Worm (Caenorhabditis elegans) whole organism, L4 larva: ENCODE measurements around the gene F54D5.3.

ENCODE experiments used
- ama-1 ChIP-seq: fragments of 150-350 bp; optimal IDR thresholded peaks from 2 replicates; lab custom pipeline; 2014; ENCODE audit warnings: inconsistent platforms, mixed read lengths
- cey-2 ChIP-seq: sonication (generic microtip); optimal IDR thresholded peaks from 3 replicates; lab custom pipeline; 2017; ENCODE audit warnings: missing genetic modification characterization, mild to moderate bottlenecking, missing compliant biosample characterization, antibody characterized with exemption, borderline replicate concordance; ENCODE audit not compliant: insufficient read depth
- dpl-1 ChIP-seq: fragments of 150-350 bp; optimal IDR thresholded peaks from 2 replicates; lab custom pipeline; 2014; ENCODE audit warnings: missing biosample characterization, missing genetic modification reagents, missing genetic modification characterization
- hmg-1.1 ChIP-seq: fragments of 200-800 bp; sonication (Bioruptor generic); IDR thresholded peaks from 2 replicates; pipeline ENCODE4 v1.3.6; 2022; ENCODE audit warnings: missing genetic modification reagents, missing genetic modification characterization, missing compliant biosample characterization
- lin-13 ChIP-seq: fragments of 150-350 bp; optimal IDR thresholded peaks from 2 replicates; lab custom pipeline; 2014; ENCODE audit warnings: missing biosample characterization, missing genetic modification reagents, missing genetic modification characterization
- lin-38 ChIP-seq: fragments of 200-800 bp; sonication (Bioruptor generic); IDR thresholded peaks from 2 replicates; pipeline ENCODE4 v1.3.6; 2022; ENCODE audit warnings: missing genetic modification reagents, missing genetic modification characterization, missing compliant biosample characterization
- nhr-10 ChIP-seq: fragments of 150-350 bp; optimal IDR thresholded peaks from 2 replicates; lab custom pipeline; 2014; ENCODE audit warnings: missing biosample characterization, missing genetic modification characterization
- nhr-237 ChIP-seq: sonication (generic microtip); optimal IDR thresholded peaks from 2 replicates; lab custom pipeline; 2017; ENCODE audit warnings: missing biosample characterization, missing genetic modification characterization
- nhr-28 ChIP-seq: fragments of 150-350 bp; optimal IDR thresholded peaks from 2 replicates; lab custom pipeline; 2014; ENCODE audit warnings: missing biosample characterization, missing genetic modification characterization
- nhr-77 ChIP-seq: fragments of 150-350 bp; optimal IDR thresholded peaks from 2 replicates; lab custom pipeline; 2014; ENCODE audit warnings: missing biosample characterization, missing genetic modification characterization
- rbr-2 ChIP-seq: sonication (generic microtip); optimal IDR thresholded peaks from 2 replicates; lab custom pipeline; 2016; ENCODE audit warnings: missing genotype, missing genetic modification characterization, missing compliant biosample characterization
- unc-130 ChIP-seq: sonication (generic microtip); optimal IDR thresholded peaks from 2 replicates; lab custom pipeline; 2016; ENCODE audit warnings: missing genetic modification reagents, missing genetic modification characterization, missing compliant biosample characterization
- unc-62 ChIP-seq, 3 experiments: fragments of 150-350 bp in 1 of 3; sonication (generic microtip); optimal IDR thresholded peaks in 2 of 3; peaks in 1 of 3; 1 replicate in 1 of 3; 2 replicates in 2 of 3; lab custom pipeline; 2014 to 2017; ENCODE audit warnings: missing biosample characterization in 3 of 3, missing genetic modification characterization in 3 of 3, missing genetic modification reagents in 3 of 3, missing genotype in 1 of 3

DNA sequence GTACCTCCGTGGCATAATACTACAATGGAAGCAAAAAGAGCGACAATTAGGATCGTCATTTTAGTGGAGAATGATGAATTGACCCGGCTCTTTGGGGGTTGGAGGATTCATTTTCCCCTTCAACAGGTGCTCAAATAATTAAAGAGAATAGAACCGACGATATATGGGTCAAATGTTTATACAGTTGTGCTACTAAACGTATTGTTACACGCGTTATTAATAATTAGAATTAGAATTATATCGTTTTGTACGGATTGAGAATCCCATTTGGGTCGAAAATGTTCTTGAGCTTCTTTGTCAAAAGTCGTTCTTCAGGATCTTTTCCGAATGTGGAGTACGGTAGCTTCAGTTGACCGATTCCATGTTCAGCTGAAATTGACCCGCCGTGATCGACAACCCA is 32.9 kb upstream of the F54D5.3 start, which contains the start of gene Y62F5A.9:
- TF ChIP-seq ama-1 (lab: Kevin White, UChicago) (no peak), lin-13 (GFP tag; lab: Kevin White, UChicago) (no peak), nhr-28 (tag; lab: Kevin White, UChicago) (no peak), rbr-2 (no peak), unc-130 (no peak), nhr-10 (tag; lab: Kevin White, UChicago) (no peak), nhr-77 (no peak), hmg-1.1 (GFP tag; lab: Robert Waterston, UW) (no peak), lin-38 (GFP tag; lab: Robert Waterston, UW) (no peak), nhr-237 (no peak), unc-62 (GFP tag; optimal IDR thresholded peaks at IDR 0.05 in 1 of 2; lab: Kevin White, UChicago) (no peak), unc-62 (tag; optimal IDR thresholded peaks at IDR 0.05; lab: Kevin White, UChicago) (no peak), cey-2 (tag; lab: Kevin White, UChicago) (no peak), dpl-1 (GFP tag; lab: Kevin White, UChicago) (no peak)
